Worm (Caenorhabditis elegans): ENCODE data around the gene C28C12.1.
A peak's percentile ranks its signal among the peaks of the same experiment; 100 is the strongest.

C28C12.1 gene

DNA sequence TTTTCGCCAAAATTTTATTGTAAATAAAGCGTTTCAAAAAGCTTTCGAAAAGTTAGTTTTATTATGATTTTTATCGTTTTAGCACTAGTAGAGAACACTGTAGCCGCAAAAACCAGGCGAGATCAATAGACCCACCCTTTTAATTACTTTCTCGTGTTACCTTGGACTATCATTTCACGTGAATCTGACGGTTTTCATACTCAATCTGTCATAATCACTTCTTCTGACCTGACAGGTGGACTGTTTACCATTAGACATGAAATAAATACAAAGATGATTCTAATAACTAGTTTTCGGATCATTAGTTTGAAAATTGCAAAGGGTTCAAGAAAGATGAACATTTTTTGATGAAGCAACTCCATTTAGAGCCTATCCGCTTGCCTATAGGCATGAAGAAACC lies 38.4 kb upstream of the C28C12.1 start:
- TF ChIP-seq mab-9 (GFP tag; IDR thresholded peaks at IDR 0.05) (no peak), unc-62 (GFP tag; optimal IDR thresholded peaks at IDR 0.05) (no peak), ama-1 (optimal IDR thresholded peaks at IDR 0.05) (no peak), hlh-17 (GFP tag; optimal IDR thresholded peaks at IDR 0.05; ENCODE audit: borderline replicate concordance) (no peak), blmp-1 (tag; optimal IDR thresholded peaks at IDR 0.05) (peak; percentile 78), swsn-7 (tag; optimal IDR thresholded peaks at IDR 0.05) (no peak), snu-23 (GFP tag; optimal IDR thresholded peaks at IDR 0.05) (peak; percentile 40), nhr-19 (GFP tag; conservative IDR thresholded peaks at IDR 0.05) (peak; percentile 40), zag-1 (tag; optimal IDR thresholded peaks at IDR 0.05) (no peak), unc-130 (tag; optimal IDR thresholded peaks at IDR 0.05) (peak; percentile 37), lsy-2 (tag; optimal IDR thresholded peaks at IDR 0.05) (peak in 1 of 2 experiments; percentile 2), pag-3 (tag; optimal IDR thresholded peaks at IDR 0.05; ENCODE audit: borderline replicate concordance, insufficient read depth) (no peak), nhr-71 (tag; optimal IDR thresholded peaks at IDR 0.05) (peak; percentile 47), sptf-1 (tag; optimal IDR thresholded peaks at IDR 0.05) (no peak), lin-14 (GFP tag; optimal IDR thresholded peaks at IDR 0.05) (peak; percentile 46), nhr-20 (tag; optimal IDR thresholded peaks at IDR 0.05) (peak; percentile 74), nhr-85 (tag) (peak; percentile 80), lin-35 (GFP tag; optimal IDR thresholded peaks at IDR 0.05) (peak in 1 of 2 experiments; percentile 56), tbx-2 (tag; optimal IDR thresholded peaks at IDR 0.05) (peak; percentile 57), elt-3 (tag; optimal IDR thresholded peaks at IDR 0.05) (peak in 5 of 6 experiments; percentile 44 to 85 (median 69)), mdl-1 (tag; optimal IDR thresholded peaks at IDR 0.05) (peak in 1 of 2 experiments; percentile 57)

DNA sequence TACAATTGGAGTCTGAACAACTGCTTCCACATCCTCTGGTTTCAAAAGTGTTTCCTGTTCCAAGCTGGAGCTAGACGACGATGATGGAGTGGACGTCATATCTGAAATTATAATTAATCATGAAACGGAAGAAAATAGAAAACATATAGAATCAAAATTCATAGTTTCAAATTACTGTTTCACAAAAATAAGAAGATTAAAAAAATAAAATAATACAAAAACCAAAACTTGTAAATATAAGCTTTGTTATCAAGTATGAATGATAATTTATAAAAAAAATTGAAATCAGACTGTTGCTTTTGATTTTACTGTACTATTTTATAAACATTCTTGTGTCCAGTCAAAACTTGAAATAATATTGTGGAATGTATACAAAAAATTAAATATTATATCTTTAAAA lies 37.8 kb upstream of the C28C12.1 start, which contains the start of gene str-176:
str-176 (minus strand) TSS at position 101 of the 400 bp plus-strand sequence.
- TF ChIP-seq nhr-47 (tag; optimal IDR thresholded peaks at IDR 0.05) (no peak), sox-4 (tag; optimal IDR thresholded peaks at IDR 0.05) (no peak), efl-1 (optimal IDR thresholded peaks at IDR 0.05) (no peak), efl-1 (GFP tag; optimal IDR thresholded peaks at IDR 0.05 in 1 of 2) (no peak), dsc-1 (tag; optimal IDR thresholded peaks at IDR 0.05) (no peak), swsn-7 (tag; optimal IDR thresholded peaks at IDR 0.05) (no peak), skn-1 (tag; optimal IDR thresholded peaks at IDR 0.05) (no peak), aha-1 (tag; optimal IDR thresholded peaks at IDR 0.05) (no peak), efl-3 (GFP tag; optimal IDR thresholded peaks at IDR 0.05) (no peak), unc-98 (GFP tag; IDR thresholded peaks at IDR 0.05) (no peak), hlh-17 (GFP tag; optimal IDR thresholded peaks at IDR 0.05; ENCODE audit: borderline replicate concordance) (no peak)

DNA sequence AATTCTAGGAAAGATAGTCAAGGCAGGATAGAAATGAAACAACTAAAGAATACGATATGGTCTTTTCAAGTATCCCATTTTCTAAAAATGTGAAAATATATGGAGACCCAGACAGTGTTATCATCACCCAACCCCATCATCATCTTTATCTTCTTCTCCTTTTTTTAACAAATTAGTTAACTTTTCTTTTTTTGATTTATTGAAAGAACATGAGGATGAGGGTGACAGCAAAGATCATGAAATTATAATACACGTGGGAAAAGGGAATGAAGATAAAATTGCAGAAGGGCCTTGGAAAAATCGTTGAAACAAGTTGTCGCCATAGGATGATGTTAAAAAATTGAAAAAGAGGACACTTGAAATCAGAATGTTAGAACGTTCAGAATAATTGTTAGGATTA lies 37.3 kb upstream of the C28C12.1 start:
- TF ChIP-seq nhr-19 (GFP tag; conservative IDR thresholded peaks at IDR 0.05) (peak; percentile 30), tbx-2 (tag; optimal IDR thresholded peaks at IDR 0.05) (peak; percentile 3), lsy-2 (tag; optimal IDR thresholded peaks at IDR 0.05) (no peak), nhr-20 (tag; optimal IDR thresholded peaks at IDR 0.05) (peak; percentile 57), Y116A8C.19 (tag; optimal IDR thresholded peaks at IDR 0.05; ENCODE audit: borderline replicate concordance) (no peak), unc-62 (GFP tag; optimal IDR thresholded peaks at IDR 0.05) (no peak), nhr-85 (tag) (peak; percentile 82), xbp-1 (tag; optimal IDR thresholded peaks at IDR 0.05) (no peak), blmp-1 (tag; optimal IDR thresholded peaks at IDR 0.05) (peak; percentile 33), snu-23 (GFP tag; optimal IDR thresholded peaks at IDR 0.05) (peak; percentile 26), lin-14 (GFP tag; optimal IDR thresholded peaks at IDR 0.05) (peak; percentile 55), lin-35 (GFP tag; optimal IDR thresholded peaks at IDR 0.05) (peak in 1 of 2 experiments; percentile 34), nhr-71 (tag; optimal IDR thresholded peaks at IDR 0.05) (peak; percentile 49), elt-3 (tag; optimal IDR thresholded peaks at IDR 0.05) (peak in 4 of 6 experiments; percentile 60 to 86 (median 68))

DNA sequence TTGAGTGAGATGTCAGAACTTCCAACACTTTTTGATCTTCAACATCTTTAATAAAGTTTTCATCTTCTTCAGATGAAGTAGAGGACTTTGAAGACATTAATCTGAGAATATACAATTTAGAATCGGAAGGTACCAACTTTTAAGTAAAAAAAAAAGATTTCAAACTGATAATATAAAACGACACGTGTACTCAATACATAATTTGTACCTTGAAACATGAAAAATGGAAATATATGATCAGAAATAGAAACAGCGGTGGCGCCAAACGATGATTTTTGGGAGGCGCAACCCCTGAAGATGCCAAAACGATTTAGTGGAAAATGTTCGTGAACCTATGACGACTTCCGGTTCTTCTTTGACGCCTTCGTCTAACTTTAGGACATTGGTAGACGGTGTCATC lies 29.0 kb upstream of the C28C12.1 start, which contains the start of gene oat-1:
oat-1 (minus strand) TSS at position 101 of the 400 bp plus-strand sequence.
- TF ChIP-seq ceh-82 (tag; optimal IDR thresholded peaks at IDR 0.05) (no peak), mef-2 (tag; optimal IDR thresholded peaks at IDR 0.05) (no peak), ceh-63 (GFP tag; optimal IDR thresholded peaks at IDR 0.05) (no peak), egl-27 (tag; optimal IDR thresholded peaks at IDR 0.05) (no peak), grh-1 (GFP tag; IDR thresholded peaks at IDR 0.05) (no peak)
